Fruit fly (Drosophila melanogaster) whole organism, prepupa: ENCODE data around the gene Rsod.

Experiments used
- Blimp-1 ChIP-seq: fragments of 200-800 bp; sonication (Bioruptor generic); optimal IDR thresholded peaks from 3 replicates; lab custom pipeline; 2017; ENCODE audit warnings: missing biosample characterization, missing genetic modification characterization, mild to moderate bottlenecking, moderate library complexity, missing genetic modification reagents
- CG10631 ChIP-seq: fragments of 200-800 bp; sonication (Bioruptor generic); optimal IDR thresholded peaks from 2 replicates; lab custom pipeline; 2016; ENCODE audit warnings: missing biosample characterization, missing genetic modification characterization
- CG10669 ChIP-seq: fragments of 200-800 bp; sonication (Bioruptor generic); optimal IDR thresholded peaks from 3 replicates; lab custom pipeline; 2018; ENCODE audit warnings: missing biosample characterization, mild to moderate bottlenecking, missing genetic modification characterization, moderate library complexity
- CG11294 ChIP-seq: fragments of 200-800 bp; sonication (Bioruptor generic); IDR thresholded peaks from 2 replicates; pipeline ENCODE4 v1.3.6; 2022; ENCODE audit warnings: missing biosample characterization, missing genetic modification characterization
- CG11762 ChIP-seq: fragments of 200-800 bp; sonication (Bioruptor generic); optimal IDR thresholded peaks from 3 replicates; lab custom pipeline; 2016; ENCODE audit warnings: missing biosample characterization, missing genetic modification characterization; ENCODE audit not compliant: insufficient read depth
- CG11902 ChIP-seq: fragments of 200-800 bp; sonication (Bioruptor generic); optimal IDR thresholded peaks from 3 replicates; lab custom pipeline; 2016; ENCODE audit warnings: missing biosample characterization, missing genetic modification characterization
- CG15336 ChIP-seq: fragments of 200-800 bp; sonication (Bioruptor generic); IDR thresholded peaks from 2 replicates; pipeline ENCODE4 v1.3.6; 2022; ENCODE audit warnings: missing biosample characterization, missing genetic modification characterization
- CG1621 ChIP-seq: fragments of 200-800 bp; sonication (Bioruptor generic); optimal IDR thresholded peaks from 3 replicates; lab custom pipeline; 2018; ENCODE audit warnings: missing biosample characterization, mild to moderate bottlenecking, missing genetic modification characterization
- CG16779 ChIP-seq: fragments of 200-800 bp; sonication (Bioruptor generic); optimal IDR thresholded peaks from 3 replicates; lab custom pipeline; 2017; ENCODE audit warnings: missing biosample characterization, mild to moderate bottlenecking, missing genetic modification characterization
- CG3032 ChIP-seq: fragments of 200-800 bp; optimal IDR thresholded peaks from 2 replicates; lab custom pipeline; 2019; ENCODE audit warnings: missing biosample characterization, mild to moderate bottlenecking, missing genetic modification characterization, moderate library complexity
- CG31627 ChIP-seq: fragments of 200-800 bp; sonication (Bioruptor generic); optimal IDR thresholded peaks from 3 replicates; lab custom pipeline; 2016; ENCODE audit warnings: missing biosample characterization, missing genetic modification characterization
- CG32006 ChIP-seq: fragments of 200-800 bp; sonication (Bioruptor generic); optimal IDR thresholded peaks from 3 replicates; lab custom pipeline; 2017; ENCODE audit warnings: missing biosample characterization, mild to moderate bottlenecking, missing genetic modification characterization
- CG3919 ChIP-seq: fragments of 200-800 bp; sonication (Bioruptor generic); optimal IDR thresholded peaks from 3 replicates; lab custom pipeline; 2016; ENCODE audit warnings: missing biosample characterization, missing genetic modification characterization
- CG4318 ChIP-seq: fragments of 200-800 bp; sonication (Bioruptor generic); optimal IDR thresholded peaks from 3 replicates; lab custom pipeline; 2017; ENCODE audit warnings: missing biosample characterization, mild to moderate bottlenecking, missing genetic modification characterization
- CG6163 ChIP-seq: fragments of 200-800 bp; sonication (Bioruptor generic); IDR thresholded peaks from 3 replicates; pipeline ENCODE4 v1.3.6; 2022; ENCODE audit warnings: missing biosample characterization, missing genetic modification characterization
- CG6276 ChIP-seq: fragments of 200-800 bp; sonication (Bioruptor generic); optimal IDR thresholded peaks from 2 replicates; lab custom pipeline; 2017; ENCODE audit warnings: missing biosample characterization, mild to moderate bottlenecking, missing genetic modification characterization
- CG6792 ChIP-seq: fragments of 200-800 bp; sonication (Bioruptor generic); optimal IDR thresholded peaks from 3 replicates; lab custom pipeline; 2016; ENCODE audit warnings: missing biosample characterization, missing genetic modification characterization
- CG6808 ChIP-seq: fragments of 200-800 bp; sonication (Bioruptor generic); optimal IDR thresholded peaks from 3 replicates; lab custom pipeline; 2017; ENCODE audit warnings: missing biosample characterization, missing genetic modification characterization, mild to moderate bottlenecking, moderate library complexity, missing genetic modification reagents
- CG6854 ChIP-seq: fragments of 200-800 bp; sonication (Bioruptor generic); optimal IDR thresholded peaks from 2 replicates; lab custom pipeline; 2017; ENCODE audit warnings: missing biosample characterization, mild to moderate bottlenecking, missing genetic modification characterization
- CG7368 ChIP-seq: fragments of 200-800 bp; sonication (Bioruptor generic); optimal IDR thresholded peaks from 3 replicates; lab custom pipeline; 2016; ENCODE audit warnings: missing biosample characterization, missing genetic modification characterization
- CG8119 ChIP-seq: fragments of 200-800 bp; sonication (Bioruptor generic); IDR thresholded peaks from 3 replicates; pipeline ENCODE4 v1.3.6; 2022; ENCODE audit warnings: missing biosample characterization, missing genetic modification characterization
- CG8319 ChIP-seq: fragments of 200-800 bp; sonication (Bioruptor generic); optimal IDR thresholded peaks from 3 replicates; lab custom pipeline; 2016; ENCODE audit warnings: missing biosample characterization, missing genetic modification characterization
- CG8632 ChIP-seq: fragments of 200-800 bp; sonication (Bioruptor generic); optimal IDR thresholded peaks from 3 replicates; lab custom pipeline; 2016; ENCODE audit warnings: missing biosample characterization, missing genetic modification characterization
- CG9139 ChIP-seq: fragments of 200-800 bp; sonication (Bioruptor generic); optimal IDR thresholded peaks from 3 replicates; lab custom pipeline; 2017; ENCODE audit warnings: missing biosample characterization, mild to moderate bottlenecking, missing genetic modification characterization
- Eip75B ChIP-seq: fragments of 200-800 bp; sonication (Bioruptor generic); optimal IDR thresholded peaks from 3 replicates; lab custom pipeline; 2016; ENCODE audit warnings: missing biosample characterization, missing genetic modification characterization
- Eip78C ChIP-seq: fragments of 200-800 bp; sonication (Bioruptor generic); peaks from one replicate; lab custom pipeline; 2016; ENCODE audit warnings: missing biosample characterization, missing genetic modification characterization
- Eip93F ChIP-seq: fragments of 200-800 bp; sonication (Bioruptor generic); optimal IDR thresholded peaks from 2 replicates; lab custom pipeline; 2016; ENCODE audit warnings: missing biosample characterization, mild to moderate bottlenecking, missing genetic modification characterization
- Ets21C ChIP-seq: fragments of 200-800 bp; sonication (Bioruptor generic); optimal IDR thresholded peaks from 3 replicates; lab custom pipeline; 2016; ENCODE audit warnings: missing biosample characterization, missing genetic modification characterization
- Hr38 ChIP-seq: sonication (Bioruptor generic); optimal IDR thresholded peaks from 2 replicates; lab custom pipeline; 2016; ENCODE audit warnings: missing biosample characterization, missing genetic modification characterization
- Hr39 ChIP-seq: fragments of 200-800 bp; sonication (Bioruptor generic); optimal IDR thresholded peaks from 2 replicates; lab custom pipeline; 2016; ENCODE audit warnings: missing biosample characterization, missing genetic modification characterization
- Hr4 ChIP-seq: fragments of 200-800 bp; sonication (Bioruptor generic); optimal IDR thresholded peaks from 3 replicates; lab custom pipeline; 2016; ENCODE audit warnings: missing biosample characterization, missing genetic modification characterization
- Lpt ChIP-seq: fragments of 200-800 bp; sonication (Bioruptor generic); optimal IDR thresholded peaks from 3 replicates; lab custom pipeline; 2016; ENCODE audit warnings: missing biosample characterization, missing genetic modification characterization
- Met ChIP-seq: fragments of 200-800 bp; sonication (Bioruptor generic); optimal IDR thresholded peaks from 3 replicates; lab custom pipeline; 2016; ENCODE audit warnings: missing biosample characterization, missing genetic modification characterization
- OdsH ChIP-seq: fragments of 200-800 bp; sonication (Bioruptor generic); optimal IDR thresholded peaks from 3 replicates; lab custom pipeline; 2016; ENCODE audit warnings: missing biosample characterization, missing genetic modification characterization
- Sox14 ChIP-seq: fragments of 200-800 bp; sonication (Bioruptor generic); optimal IDR thresholded peaks from 3 replicates; lab custom pipeline; 2016; ENCODE audit warnings: missing biosample characterization, missing genetic modification characterization
- Sox15 ChIP-seq: fragments of 200-800 bp; sonication (Bioruptor generic); optimal IDR thresholded peaks from 3 replicates; lab custom pipeline; 2016; ENCODE audit warnings: missing biosample characterization, missing genetic modification characterization
- achi ChIP-seq: fragments of 200-800 bp; sonication (Bioruptor generic); optimal IDR thresholded peaks from 3 replicates; lab custom pipeline; 2016; ENCODE audit warnings: missing biosample characterization, missing genetic modification characterization
- acj6 ChIP-seq: fragments of 200-800 bp; sonication (Bioruptor generic); optimal IDR thresholded peaks from 3 replicates; lab custom pipeline; 2016; ENCODE audit warnings: missing biosample characterization, missing genetic modification characterization
- cyc ChIP-seq: fragments of 200-800 bp; sonication (Bioruptor generic); optimal IDR thresholded peaks from 3 replicates; lab custom pipeline; 2016; ENCODE audit warnings: missing biosample characterization, missing genetic modification characterization
- dac ChIP-seq: fragments of 200-800 bp; sonication (Bioruptor generic); optimal IDR thresholded peaks from 2 replicates; lab custom pipeline; 2017; ENCODE audit warnings: missing biosample characterization, mild to moderate bottlenecking, missing genetic modification characterization
- dsx ChIP-seq: fragments of 200-800 bp; optimal IDR thresholded peaks from 3 replicates; lab custom pipeline; 2019; ENCODE audit warnings: missing biosample characterization, mild to moderate bottlenecking, missing genetic modification characterization, moderate library complexity; ENCODE audit not compliant: poor library complexity, severe bottlenecking
- eg ChIP-seq: fragments of 200-800 bp; sonication (Bioruptor generic); IDR thresholded peaks from 3 replicates; pipeline ENCODE4 v1.3.6; 2022; ENCODE audit warnings: missing biosample characterization, missing genetic modification characterization
- fd59A ChIP-seq: fragments of 200-800 bp; sonication (Bioruptor generic); optimal IDR thresholded peaks from 2 replicates; lab custom pipeline; 2017; ENCODE audit warnings: missing biosample characterization, mild to moderate bottlenecking, missing genetic modification characterization, missing genetic modification reagents
- fkh ChIP-seq: fragments of 200-800 bp; sonication (Bioruptor generic); optimal IDR thresholded peaks from 3 replicates; lab custom pipeline; 2017; ENCODE audit warnings: missing biosample characterization, mild to moderate bottlenecking, missing genetic modification characterization, moderate library complexity
- lz ChIP-seq: fragments of 200-800 bp; sonication (Bioruptor generic); optimal IDR thresholded peaks from 3 replicates; lab custom pipeline; 2016; ENCODE audit warnings: missing biosample characterization, missing genetic modification characterization
- net ChIP-seq: fragments of 200-800 bp; sonication (Bioruptor generic); optimal IDR thresholded peaks from 3 replicates; lab custom pipeline; 2016; ENCODE audit warnings: missing biosample characterization, missing genetic modification characterization
- salr ChIP-seq, 2 experiments: fragments of 200-800 bp; sonication (Bioruptor generic); optimal IDR thresholded peaks; 3 replicates each; lab custom pipeline; 2016 to 2018; ENCODE audit warnings: missing biosample characterization in 2 of 2, missing genetic modification characterization in 2 of 2, mild to moderate bottlenecking in 1 of 2
- spab ChIP-seq: fragments of 200-800 bp; sonication (Bioruptor generic); optimal IDR thresholded peaks from 2 replicates; lab custom pipeline; 2017; ENCODE audit warnings: missing biosample characterization, mild to moderate bottlenecking, missing genetic modification characterization, missing genetic modification reagents
- topi ChIP-seq: fragments of 200-800 bp; sonication (Bioruptor generic); optimal IDR thresholded peaks from 3 replicates; lab custom pipeline; 2016; ENCODE audit warnings: missing biosample characterization, missing genetic modification characterization
- vri ChIP-seq: fragments of 200-800 bp; sonication (Bioruptor generic); optimal IDR thresholded peaks from 3 replicates; lab custom pipeline; 2016; ENCODE audit warnings: missing biosample characterization, mild to moderate bottlenecking, missing genetic modification characterization

The Rsod gene

dm6 chr3R:30203104-30203986 is 32.3 kb upstream of the Rsod start:
- TF ChIP-seq net (GFP tag; lab: Kevin White, UChicago) (peak; percentile 69), CG6854 (no peak), Sox14 (GFP tag; lab: Kevin White, UChicago) (peak; percentile 40), Met (GFP tag; lab: Kevin White, UChicago) (peak; percentile 65), eg (GFP tag; lab: Robert Waterston, UW) (peak; percentile 75; the same call in 2 of the 3 replicates), CG10631 (GFP tag; lab: Kevin White, UChicago) (peak; percentile 64), fd59A (GFP tag; lab: Kevin White, UChicago) (peak; percentile 42), CG7368 (peak; percentile 70), OdsH (GFP tag; lab: Kevin White, UChicago) (peak; percentile 56), CG1621 (tag; lab: Kevin White, UChicago) (peak; percentile 46), CG6808 (peak; percentile 66), CG3919 (GFP tag; lab: Kevin White, UChicago) (peak; percentile 74), CG32006 (GFP tag; lab: Kevin White, UChicago) (peak; percentile 85), Eip93F (GFP tag; lab: Kevin White, UChicago) (no peak), acj6 (GFP tag; lab: Kevin White, UChicago) (peak; percentile 60), Eip78C (GFP tag; lab: Kevin White, UChicago) (peak; percentile 94), CG8319 (GFP tag; lab: Kevin White, UChicago) (peak; percentile 67), CG6163 (peak; percentile 84), CG6276 (GFP tag; lab: Kevin White, UChicago) (peak; percentile 84), CG8632 (peak; percentile 14), CG6792 (GFP tag; lab: Kevin White, UChicago) (peak; percentile 70), CG3032 (peak; percentile 69), Blimp-1 (no peak), CG11762 (GFP tag; lab: Kevin White, UChicago) (peak; percentile 72), Hr39 (GFP tag; lab: Kevin White, UChicago) (peak; percentile 40), CG31627 (peak; percentile 39), Ets21C (GFP tag; lab: Kevin White, UChicago) (no peak), CG10669 (GFP tag; lab: Kevin White, UChicago) (peak; percentile 72), spab (peak; percentile 48), CG11902 (GFP tag; lab: Kevin White, UChicago) (peak; percentile 69), CG9139 (GFP tag; lab: Kevin White, UChicago) (peak; percentile 2), lz (GFP tag; lab: Kevin White, UChicago) (peak; percentile 59), achi (peak; percentile 80), CG11294 (GFP tag; lab: Robert Waterston, UW) (peak; percentile 70), Sox15 (GFP tag; lab: Kevin White, UChicago) (peak; percentile 65), dsx (peak; percentile 60), vri (peak; percentile 24), CG8119 (GFP tag; lab: Robert Waterston, UW) (peak; percentile 77), CG16779 (peak; percentile 67), CG15336 (peak; percentile 64; the same call in 1 of the 2 replicates), CG4318 (peak; percentile 63), cyc (GFP tag; lab: Kevin White, UChicago) (peak; percentile 48), Eip75B (GFP tag; lab: Kevin White, UChicago) (peak; percentile 79), topi (GFP tag; lab: Kevin White, UChicago) (peak; percentile 59), Hr4 (GFP tag; lab: Kevin White, UChicago) (peak; percentile 78), dac (GFP tag; lab: Kevin White, UChicago) (peak; percentile 59), Lpt (GFP tag; lab: Kevin White, UChicago) (peak; percentile 80), salr (GFP tag; optimal IDR thresholded peaks at IDR 0.05; lab: Kevin White, UChicago) (peak in 1 of 2 experiments; percentile 63), fkh (GFP tag; lab: Kevin White, UChicago) (peak; percentile 99), Hr38 (GFP tag; lab: Kevin White, UChicago) (no peak)
